Fruit fly (Drosophila melanogaster) whole organism, pupa: ENCODE measurements around the gene MESR6.

Experiments used
- CG10348 ChIP-seq: fragments of 200-800 bp; sonication (Bioruptor generic); IDR thresholded peaks from 2 replicates; pipeline ENCODE4 v1.3.6; 2022; ENCODE audit warnings: missing biosample characterization, missing genetic modification characterization
- CG12605 ChIP-seq: fragments of 200-800 bp; sonication (Bioruptor generic); IDR thresholded peaks from 2 replicates; pipeline ENCODE4 v1.3.6; 2022; ENCODE audit warnings: missing biosample characterization, missing genetic modification characterization
- CG13204 ChIP-seq: fragments of 200-800 bp; sonication (Bioruptor generic); optimal IDR thresholded peaks from 2 replicates; lab custom pipeline; 2018; ENCODE audit warnings: missing biosample characterization, mild to moderate bottlenecking, missing genetic modification characterization, moderate library complexity
- CG14655 ChIP-seq: fragments of 200-800 bp; sonication (Bioruptor generic); optimal IDR thresholded peaks from 3 replicates; lab custom pipeline; 2017; ENCODE audit warnings: mild to moderate bottlenecking, missing biosample characterization, missing genetic modification reagents, missing genetic modification characterization
- CG15710 ChIP-seq: fragments of 200-800 bp; sonication (Bioruptor generic); optimal IDR thresholded peaks from 2 replicates; lab custom pipeline; 2018; ENCODE audit warnings: missing biosample characterization, mild to moderate bottlenecking, missing genetic modification characterization, moderate library complexity
- CG17806 ChIP-seq: fragments of 200-800 bp; sonication (Bioruptor generic); optimal IDR thresholded peaks from 2 replicates; lab custom pipeline; 2018; ENCODE audit warnings: missing biosample characterization, mild to moderate bottlenecking, missing genetic modification characterization, moderate library complexity
- CG32121 ChIP-seq: fragments of 200-800 bp; sonication (Bioruptor generic); IDR thresholded peaks from 2 replicates; pipeline ENCODE4 v1.3.6; 2022; ENCODE audit warnings: missing biosample characterization, missing genetic modification characterization
- CG34367 ChIP-seq: fragments of 200-800 bp; sonication (Bioruptor generic); optimal IDR thresholded peaks from 2 replicates; lab custom pipeline; 2018; ENCODE audit warnings: missing biosample characterization, mild to moderate bottlenecking, missing genetic modification characterization
- CG4496 ChIP-seq: fragments of 200-800 bp; sonication (Bioruptor generic); IDR thresholded peaks from 3 replicates; pipeline ENCODE4 v1.3.6; 2022; ENCODE audit warnings: missing biosample characterization, missing genetic modification characterization
- CG8159 ChIP-seq: fragments of 200-800 bp; sonication (Bioruptor generic); optimal IDR thresholded peaks from 3 replicates; lab custom pipeline; 2018; ENCODE audit warnings: missing biosample characterization, mild to moderate bottlenecking, missing genetic modification characterization, moderate library complexity
- CG8301 ChIP-seq: fragments of 200-800 bp; sonication (Bioruptor generic); optimal IDR thresholded peaks from 2 replicates; lab custom pipeline; 2018; ENCODE audit warnings: missing biosample characterization, mild to moderate bottlenecking, missing genetic modification characterization
- CG9948 ChIP-seq: fragments of 200-800 bp; sonication (Bioruptor generic); optimal IDR thresholded peaks from 2 replicates; lab custom pipeline; 2018; ENCODE audit warnings: missing biosample characterization, mild to moderate bottlenecking, missing genetic modification characterization, moderate library complexity
- D1 ChIP-seq: fragments of 200-800 bp; sonication (Bioruptor generic); optimal IDR thresholded peaks from 2 replicates; lab custom pipeline; 2018; ENCODE audit warnings: missing biosample characterization, mild to moderate bottlenecking, missing genetic modification characterization, moderate library complexity
- EcR ChIP-seq: fragments of 200-800 bp; sonication (Bioruptor generic); optimal IDR thresholded peaks from 3 replicates; lab custom pipeline; 2019; ENCODE audit warnings: missing biosample characterization, missing genetic modification characterization, mild to moderate bottlenecking, moderate library complexity, missing genetic modification reagents
- Ets98B ChIP-seq: fragments of 200-800 bp; sonication (Bioruptor generic); IDR thresholded peaks from 2 replicates; pipeline ENCODE4 v1.3.6; 2022; ENCODE audit warnings: missing biosample characterization, missing genetic modification characterization
- Pif1A ChIP-seq: fragments of 200-800 bp; sonication (Bioruptor generic); optimal IDR thresholded peaks from 3 replicates; lab custom pipeline; 2016; ENCODE audit warnings: missing biosample characterization, missing genetic modification characterization
- Pif1B ChIP-seq: fragments of 200-800 bp; sonication (Bioruptor generic); optimal IDR thresholded peaks from 3 replicates; lab custom pipeline; 2016; ENCODE audit warnings: missing biosample characterization, missing genetic modification characterization
- Snoo ChIP-seq: fragments of 200-800 bp; sonication (Bioruptor generic); optimal IDR thresholded peaks from 3 replicates; lab custom pipeline; 2017; ENCODE audit warnings: missing biosample characterization, mild to moderate bottlenecking, missing genetic modification characterization, inconsistent platforms
- fd96Ca ChIP-seq: fragments of 200-800 bp; sonication (Bioruptor generic); IDR thresholded peaks from 3 replicates; pipeline ENCODE4 v1.3.6; 2022; ENCODE audit warnings: missing biosample characterization, missing genetic modification characterization
- gl ChIP-seq: fragments of 200-800 bp; sonication (Bioruptor generic); optimal IDR thresholded peaks from 2 replicates; lab custom pipeline; 2018; ENCODE audit warnings: missing biosample characterization, mild to moderate bottlenecking, missing genetic modification characterization
- rn ChIP-seq: fragments of 200-800 bp; sonication (Bioruptor generic); IDR thresholded peaks from 2 replicates; pipeline ENCODE4 v1.3.6; 2022; ENCODE audit warnings: missing biosample characterization, missing genetic modification characterization

Gene MESR6

dm6 chr3L:19089120-19089519 is 3.4 kb upstream of the MESR6 start:
- TF ChIP-seq CG34367 (tag; lab: Kevin White, UChicago) (no peak), CG8159 (no peak), Ets98B (GFP tag; lab: Robert Waterston, UW) (no peak), Pif1B (no peak), CG9948 (tag; lab: Kevin White, UChicago) (no peak), D1 (tag; lab: Kevin White, UChicago) (no peak), Pif1A (GFP tag; lab: Kevin White, UChicago) (no peak), CG10348 (GFP tag; lab: Robert Waterston, UW) (no peak), CG8301 (tag; lab: Kevin White, UChicago) (no peak)

- TF ChIP-seq CG8301 (tag; lab: Kevin White, UChicago) = no peak
- no peak for TF ChIP-seq CG9948 (tag; lab: Kevin White, UChicago)
- TF ChIP-seq EcR = peak; percentile 64
- peak; percentile 37; the same call in 2 of the 3 replicates for TF ChIP-seq fd96Ca
- TF ChIP-seq rn (GFP tag; lab: Robert Waterston, UW) = no peak
- no peak for TF ChIP-seq Pif1A (GFP tag; lab: Kevin White, UChicago)
- TF ChIP-seq CG8159 = peak; percentile 15
- TF ChIP-seq CG12605 (GFP tag; lab: Robert Waterston, UW) = no peak; the same call in 1 of the 2 replicates
- peak; percentile 0 for TF ChIP-seq Snoo
- TF ChIP-seq CG14655 (GFP tag; lab: Kevin White, UChicago) = no peak
- peak; percentile 87 for TF ChIP-seq CG13204 (GFP tag; lab: Kevin White, UChicago)
- TF ChIP-seq CG4496 = no peak; the same call in 2 of the 3 replicates
- TF ChIP-seq gl = peak; percentile 8
- TF ChIP-seq Ets98B (GFP tag; lab: Robert Waterston, UW) = no peak
- TF ChIP-seq CG15710 (tag; lab: Kevin White, UChicago) = no peak
- TF ChIP-seq Pif1B = peak; percentile 39
- no peak for TF ChIP-seq CG17806
- no peak for TF ChIP-seq CG34367 (tag; lab: Kevin White, UChicago)
- TF ChIP-seq CG32121 = peak; percentile 52; the same call in 1 of the 2 replicates
- TF ChIP-seq CG10348 (GFP tag; lab: Robert Waterston, UW) = no peak
- TF ChIP-seq D1 (tag; lab: Kevin White, UChicago) = no peak
Observed at dm6 chr3L:19091423-19092124, 896 bp upstream of the MESR6 start.

- TF ChIP-seq CG8159 (no peak), EcR (no peak), Snoo (no peak), fd96Ca (no peak), CG14655 (GFP tag; lab: Kevin White, UChicago) (no peak), CG4496 (no peak), CG8301 (tag; lab: Kevin White, UChicago) (no peak), CG13204 (GFP tag; lab: Kevin White, UChicago) (no peak), D1 (tag; lab: Kevin White, UChicago) (peak; percentile 6), Pif1B (peak; percentile 1), Pif1A (GFP tag; lab: Kevin White, UChicago) (no peak), rn (GFP tag; lab: Robert Waterston, UW) (no peak), CG17806 (no peak), CG15710 (tag; lab: Kevin White, UChicago) (no peak)
Observed at dm6 chr3L:19096032-19096431, 3.6 kb downstream of the MESR6 start, which contains the start of gene CNPYb. CNPYb (minus strand) TSS chr3L:19096217.

dm6 chr3L:19097102-19097501 is 4.6 kb downstream of the MESR6 start:
- TF ChIP-seq CG13204 (GFP tag; lab: Kevin White, UChicago) (no peak), EcR (peak; percentile 41)

- TF ChIP-seq CG34367 (tag; lab: Kevin White, UChicago) (peak; percentile 64), CG10348 (GFP tag; lab: Robert Waterston, UW) (peak; percentile 42; the same call in 1 of the 2 replicates), CG15710 (tag; lab: Kevin White, UChicago) (peak; percentile 83), CG9948 (tag; lab: Kevin White, UChicago) (peak; percentile 69), fd96Ca (no peak; the same call in 2 of the 3 replicates), D1 (tag; lab: Kevin White, UChicago) (no peak), Pif1B (peak; percentile 70), CG32121 (peak; percentile 77), CG4496 (peak; percentile 86), gl (peak; percentile 18), CG8159 (peak; percentile 71), Ets98B (GFP tag; lab: Robert Waterston, UW) (peak; percentile 75), Snoo (peak; percentile 61), CG8301 (tag; lab: Kevin White, UChicago) (peak; percentile 73), rn (GFP tag; lab: Robert Waterston, UW) (peak; percentile 54), CG12605 (GFP tag; lab: Robert Waterston, UW) (peak; percentile 64), CG14655 (GFP tag; lab: Kevin White, UChicago) (peak; percentile 83), EcR (no peak), CG17806 (peak; percentile 85), CG13204 (GFP tag; lab: Kevin White, UChicago) (no peak), Pif1A (GFP tag; lab: Kevin White, UChicago) (no peak)
Observed at dm6 chr3L:19097665-19098082, 5.2 kb downstream of the MESR6 start, which contains the start of the genes Naxd and CG14079. Naxd (minus strand) TSS chr3L:19097709. CG14079 (plus strand) TSS chr3L:19097999.

dm6 chr3L:19100188-19100587 is 7.7 kb downstream of the MESR6 start, which contains the start of gene Gem2:
Gem2 (minus strand) TSS chr3L:19100363.
- TF ChIP-seq D1 (tag; lab: Kevin White, UChicago) (peak; percentile 88), CG9948 (tag; lab: Kevin White, UChicago) (no peak)
